Worm (Caenorhabditis elegans) whole organism, early embryonic: ENCODE results near the gene W04B5.8.

Experiments
- F13C5.2 ChIP-seq: sonication (generic microtip); optimal IDR thresholded peaks from 2 replicates; lab custom pipeline; 2017; ENCODE audit warnings: mild to moderate bottlenecking, missing genetic modification characterization, inconsistent platforms, missing compliant biosample characterization
- ama-1 ChIP-seq: fragments of 150-350 bp; optimal IDR thresholded peaks from 2 replicates; lab custom pipeline; 2014
- scrt-1 ChIP-seq: fragments of 200-800 bp; sonication (Bioruptor generic); IDR thresholded peaks from 2 replicates; pipeline ENCODE4 v1.3.6; 2022; ENCODE audit warnings: missing genetic modification characterization, missing compliant biosample characterization

DNA sequence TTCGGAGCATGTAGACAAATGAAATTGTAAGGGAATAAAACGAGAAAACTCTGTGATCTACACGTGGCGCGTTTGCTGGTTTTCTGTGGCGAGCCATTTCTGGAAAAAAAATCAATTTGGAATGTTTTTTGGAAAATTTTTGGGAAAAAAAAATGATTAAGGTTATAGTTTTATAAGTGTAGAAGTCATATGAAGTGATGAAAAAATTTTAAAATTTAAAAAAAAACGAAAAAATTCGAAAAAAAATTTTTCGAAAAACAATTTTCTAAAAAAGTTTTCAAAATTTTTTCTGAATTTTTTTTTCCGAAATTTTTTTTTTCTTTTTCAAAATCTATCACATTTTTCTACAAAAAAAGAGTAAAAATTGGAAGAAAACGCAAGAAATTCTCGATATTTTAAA lies 39.6 kb upstream of the W04B5.8 start, which contains the start of gene H14E04.3:
- TF ChIP-seq F13C5.2 (tag; lab: Kevin White, UChicago) (no peak), ama-1 (no peak), scrt-1 (GFP tag; lab: Robert Waterston, UW) (no peak)
